Fruit fly (Drosophila melanogaster): ENCODE data around the gene CG6204.
A peak's percentile ranks its signal among the peaks of the same experiment; 100 is the strongest.

CG6204 gene

dm6 chr3R:24193373-24193879 lies at the start of gene CG6204, which contains the start of gene SMC6 (continued):
- peak; percentile 98 for TF ChIP-seq CoRest (tag; optimal IDR thresholded peaks at IDR 0.05)
- peak; percentile 88 for TF ChIP-seq CG4328 (GFP tag; optimal IDR thresholded peaks at IDR 0.05)
- TF ChIP-seq CG17912 (GFP tag; optimal IDR thresholded peaks at IDR 0.05) = peak; percentile 82
- no peak for TF ChIP-seq nerfin-2 (GFP tag; IDR thresholded peaks at IDR 0.05; ENCODE audit: partially characterized antibody)
- peak; percentile 80 for TF ChIP-seq CG6254 (GFP tag; optimal IDR thresholded peaks at IDR 0.05)
- TF ChIP-seq ERR (GFP tag; optimal IDR thresholded peaks at IDR 0.05) = peak; percentile 64
- peak; percentile 80 for TF ChIP-seq Gsc (GFP tag; IDR thresholded peaks at IDR 0.05)
- peak; percentile 76 for TF ChIP-seq CG1024 (GFP tag; IDR thresholded peaks at IDR 0.05)
- peak; percentile 26 for TF ChIP-seq Neu2 (GFP tag; optimal IDR thresholded peaks at IDR 0.05; ENCODE audit: borderline replicate concordance)
- peak; percentile 67 for TF ChIP-seq Dref (GFP tag; IDR thresholded peaks at IDR 0.05)
- TF ChIP-seq Meics (GFP tag; optimal IDR thresholded peaks at IDR 0.05) = peak; percentile 94
- peak; percentile 85 for TF ChIP-seq gsb (GFP tag; IDR thresholded peaks at IDR 0.05)
- TF ChIP-seq dimm (GFP tag; IDR thresholded peaks at IDR 0.05) = peak; percentile 75
- peak; percentile 81 for TF ChIP-seq CG8281 (tag; optimal IDR thresholded peaks at IDR 0.05)
- TF ChIP-seq BEAF-32 (GFP tag; optimal IDR thresholded peaks at IDR 0.05) = peak; percentile 71
- no peak for TF ChIP-seq MESR4 (GFP tag; optimal IDR thresholded peaks at IDR 0.05)
- TF ChIP-seq CG10462 (GFP tag; optimal IDR thresholded peaks at IDR 0.05) = peak; percentile 84
- TF ChIP-seq z (GFP tag; IDR thresholded peaks at IDR 0.05) = no peak
- TF ChIP-seq CG33213 (GFP tag; optimal IDR thresholded peaks at IDR 0.05) = peak; percentile 50
- TF ChIP-seq ash1 (GFP tag; optimal IDR thresholded peaks at IDR 0.05) = peak; percentile 19
- TF ChIP-seq run (tag; optimal IDR thresholded peaks at IDR 0.05) = peak; percentile 92
- TF ChIP-seq CG16813 (GFP tag; IDR thresholded peaks at IDR 0.05; ENCODE audit: partially characterized antibody) = peak; percentile 33; the same call in 1 of the 3 replicates
- peak; percentile 72 for TF ChIP-seq gro (GFP tag; optimal IDR thresholded peaks at IDR 0.05)
- TF ChIP-seq CG11456 (GFP tag; IDR thresholded peaks at IDR 0.05) = peak; percentile 93
- peak; percentile 80 for TF ChIP-seq NK7.1 (GFP tag; optimal IDR thresholded peaks at IDR 0.05)
- peak; percentile 35 for TF ChIP-seq Hey (tag; optimal IDR thresholded peaks at IDR 0.05)
- TF ChIP-seq dan (GFP tag; IDR thresholded peaks at IDR 0.05) = peak; percentile 83
- peak; percentile 94 for TF ChIP-seq Hmr (GFP tag; optimal IDR thresholded peaks at IDR 0.05)
- TF ChIP-seq CG9876 (GFP tag; optimal IDR thresholded peaks at IDR 0.05) = peak; percentile 53
- peak; percentile 81 for TF ChIP-seq CG18764 (GFP tag; optimal IDR thresholded peaks at IDR 0.05)
- TF ChIP-seq yki (optimal IDR thresholded peaks at IDR 0.05) = no peak
- no peak for TF ChIP-seq ftz-f1 (GFP tag; optimal IDR thresholded peaks at IDR 0.05)
- peak; percentile 86 for TF ChIP-seq CG6175 (GFP tag; IDR thresholded peaks at IDR 0.05)
- TF ChIP-seq NFAT (GFP tag; IDR thresholded peaks at IDR 0.05) = peak; percentile 91
- peak; percentile 94 for TF ChIP-seq CG31441 (GFP tag; IDR thresholded peaks at IDR 0.05)
- peak in 1 of 2 experiments; percentile 54 for TF ChIP-seq insv (GFP tag; optimal IDR thresholded peaks at IDR 0.05)
- TF ChIP-seq ac (GFP tag; optimal IDR thresholded peaks at IDR 0.05) = peak; percentile 53
- peak; percentile 93 for TF ChIP-seq NfI (GFP tag; optimal IDR thresholded peaks at IDR 0.05)
- TF ChIP-seq inv (GFP tag; IDR thresholded peaks at IDR 0.05; ENCODE audit: partially characterized antibody) = peak; percentile 51; the same call in 1 of the 2 replicates
- peak; percentile 96 for TF ChIP-seq CG32532 (GFP tag; IDR thresholded peaks at IDR 0.05)
- peak; percentile 95 for TF ChIP-seq Sox102F (GFP tag; optimal IDR thresholded peaks at IDR 0.05)
- peak; percentile 84 for TF ChIP-seq GATAe (GFP tag; conservative IDR thresholded peaks at IDR 0.05)
- peak; percentile 82 for TF ChIP-seq CG2116 (GFP tag; optimal IDR thresholded peaks at IDR 0.05)
- peak in 1 of 3 experiments; percentile 89 for TF ChIP-seq Stat92E (GFP tag; optimal IDR thresholded peaks at IDR 0.05)
- peak; percentile 91 for TF ChIP-seq twi (tag; optimal IDR thresholded peaks at IDR 0.05)
- TF ChIP-seq croc (GFP tag; conservative IDR thresholded peaks at IDR 0.05) = peak; percentile 85
- TF ChIP-seq MTF-1 (GFP tag; optimal IDR thresholded peaks at IDR 0.05; ENCODE audit: borderline replicate concordance) = peak; percentile 78
- peak; percentile 78 for TF ChIP-seq trh (GFP tag; optimal IDR thresholded peaks at IDR 0.05)
- TF ChIP-seq CG15011 (GFP tag; optimal IDR thresholded peaks at IDR 0.05) = peak; percentile 88
- TF ChIP-seq CG7271 (tag; optimal IDR thresholded peaks at IDR 0.05) = peak; percentile 84
